Fruit fly (Drosophila melanogaster): ENCODE data around the gene CG34133.

Gene CG34133

dm6 chr3R:29857228-29857627, 11.9 kb upstream of the CG34133 start, which contains the start of gene dgt1 (continued):
- no peak for TF ChIP-seq shn (GFP tag; optimal IDR thresholded peaks at IDR 0.05)
- TF ChIP-seq schlank (tag; optimal IDR thresholded peaks at IDR 0.05), result no peak
- no peak for TF ChIP-seq CG30020 (tag; optimal IDR thresholded peaks at IDR 0.05)
- no peak for TF ChIP-seq oc (tag; optimal IDR thresholded peaks at IDR 0.05)
- TF ChIP-seq CG14965 (GFP tag; optimal IDR thresholded peaks at IDR 0.05; ENCODE audit: borderline replicate concordance), result no peak
- TF ChIP-seq seq (GFP tag; IDR thresholded peaks at IDR 0.05), result no peak
- TF ChIP-seq CG33557 (GFP tag; optimal IDR thresholded peaks at IDR 0.05), result no peak
- no peak for TF ChIP-seq fd64A (GFP tag; optimal IDR thresholded peaks at IDR 0.05)
- TF ChIP-seq CG17385 (GFP tag; optimal IDR thresholded peaks at IDR 0.05), result no peak
- no peak for TF ChIP-seq PHDP (tag; optimal IDR thresholded peaks at IDR 0.05)
- no peak for TF ChIP-seq lab (GFP tag; optimal IDR thresholded peaks at IDR 0.05)
- no peak for TF ChIP-seq Rx (GFP tag; IDR thresholded peaks at IDR 0.05)
- TF ChIP-seq kay (GFP tag; optimal IDR thresholded peaks at IDR 0.05), result no peak
- TF ChIP-seq pb (GFP tag; optimal IDR thresholded peaks at IDR 0.05), result no peak
- no peak for TF ChIP-seq pum (GFP tag; optimal IDR thresholded peaks at IDR 0.05)
- peak; percentile 43 for TF ChIP-seq Ets97D (GFP tag; optimal IDR thresholded peaks at IDR 0.05)
- TF ChIP-seq CG7786 (GFP tag; optimal IDR thresholded peaks at IDR 0.05), result no peak
- TF ChIP-seq CG16813 (GFP tag; IDR thresholded peaks at IDR 0.05; ENCODE audit: partially characterized antibody), result no peak
- no peak for TF ChIP-seq CG4282 (GFP tag; optimal IDR thresholded peaks at IDR 0.05)
- no peak for TF ChIP-seq Hr78 (GFP tag; optimal IDR thresholded peaks at IDR 0.05)
- no peak for TF ChIP-seq exex (tag; optimal IDR thresholded peaks at IDR 0.05)
- TF ChIP-seq gem (tag; optimal IDR thresholded peaks at IDR 0.05), result no peak
- TF ChIP-seq onecut (GFP tag; IDR thresholded peaks at IDR 0.05), result no peak
- no peak for TF ChIP-seq her (GFP tag; optimal IDR thresholded peaks at IDR 0.05)
- TF ChIP-seq Abd-B (GFP tag; optimal IDR thresholded peaks at IDR 0.05), result no peak
- no peak for TF ChIP-seq corto (GFP tag; optimal IDR thresholded peaks at IDR 0.05)
- TF ChIP-seq CG2129 (GFP tag; IDR thresholded peaks at IDR 0.05; ENCODE audit: partially characterized antibody), result no peak
- TF ChIP-seq CG16815 (GFP tag; optimal IDR thresholded peaks at IDR 0.05), result no peak
- no peak for TF ChIP-seq tin (GFP tag; optimal IDR thresholded peaks at IDR 0.05)
- no peak for TF ChIP-seq jigr1 (GFP tag; IDR thresholded peaks at IDR 0.05)
- TF ChIP-seq CG13424 (tag; optimal IDR thresholded peaks at IDR 0.05), result no peak
- TF ChIP-seq chn (GFP tag; optimal IDR thresholded peaks at IDR 0.05), result no peak
- no peak for TF ChIP-seq Taf1 (GFP tag; IDR thresholded peaks at IDR 0.05)
- TF ChIP-seq Nf-YC (tag; optimal IDR thresholded peaks at IDR 0.05), result no peak
- TF ChIP-seq cato (GFP tag; optimal IDR thresholded peaks at IDR 0.05; ENCODE audit: borderline replicate concordance), result no peak
- TF ChIP-seq ato (GFP tag; IDR thresholded peaks at IDR 0.05; ENCODE audit: partially characterized antibody), result 0 out of 2 replicates have a peak, but pooled peaks have one; percentile 29
- TF ChIP-seq zfh1 (GFP tag; IDR thresholded peaks at IDR 0.05), result no peak
- TF ChIP-seq CG43689 (GFP tag; IDR thresholded peaks at IDR 0.05), result no peak
- no peak for TF ChIP-seq peb (GFP tag; IDR thresholded peaks at IDR 0.05)
- peak; percentile 63 for TF ChIP-seq HmgZ (tag; optimal IDR thresholded peaks at IDR 0.05)
- peak; percentile 14 for TF ChIP-seq phol (tag; optimal IDR thresholded peaks at IDR 0.05)
- TF ChIP-seq CG12942 (GFP tag; optimal IDR thresholded peaks at IDR 0.05), result no peak
- TF ChIP-seq Med (GFP tag), result peak; percentile 69
- no peak for TF ChIP-seq Rfx (GFP tag; IDR thresholded peaks at IDR 0.05)
- TF ChIP-seq z (GFP tag; IDR thresholded peaks at IDR 0.05), result no peak
- TF ChIP-seq inv (GFP tag; IDR thresholded peaks at IDR 0.05; ENCODE audit: partially characterized antibody), result no peak
- no peak for TF ChIP-seq CG1024 (GFP tag; IDR thresholded peaks at IDR 0.05)
- no peak for TF ChIP-seq jing (GFP tag; optimal IDR thresholded peaks at IDR 0.05)
- TF ChIP-seq MBD-R2 (GFP tag; IDR thresholded peaks at IDR 0.05), result peak; percentile 80
- TF ChIP-seq Hey (tag; optimal IDR thresholded peaks at IDR 0.05), result no peak
- TF ChIP-seq Atf3 (GFP tag; optimal IDR thresholded peaks at IDR 0.05), result no peak
- TF ChIP-seq CG6654 (GFP tag; optimal IDR thresholded peaks at IDR 0.05), result no peak
